Fruit fly (Drosophila melanogaster): Measurements from ENCODE around the gene ect.

DNA sequence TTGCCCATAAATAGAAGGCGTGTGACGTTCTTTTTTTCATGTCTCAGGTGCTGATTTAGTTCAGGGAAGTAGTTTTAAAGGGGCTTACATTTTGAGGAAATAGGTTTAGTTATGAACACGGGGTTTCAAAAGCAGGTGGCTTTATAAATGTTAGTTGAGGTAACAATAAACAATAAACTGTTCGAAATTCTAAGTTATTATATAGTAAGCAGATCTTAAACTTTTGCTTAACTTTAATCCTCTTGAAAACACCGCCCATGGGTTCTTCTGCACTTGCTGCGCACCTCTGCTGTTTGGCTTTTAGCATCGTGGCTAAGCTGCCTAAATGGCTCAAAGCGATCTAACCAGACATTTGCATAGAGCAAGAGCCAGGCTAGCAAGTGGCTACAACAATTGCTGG is 28.9 kb upstream of the ect start:
- TF ChIP-seq NfI (GFP tag; optimal IDR thresholded peaks at IDR 0.05) (no peak), CG6854 (GFP tag; optimal IDR thresholded peaks at IDR 0.05) (no peak), tio (GFP tag; optimal IDR thresholded peaks at IDR 0.05) (no peak), CG15514 (GFP tag; optimal IDR thresholded peaks at IDR 0.05) (no peak), zfh2 (GFP tag; optimal IDR thresholded peaks at IDR 0.05) (no peak), kay (GFP tag; optimal IDR thresholded peaks at IDR 0.05) (no peak), CG4360 (GFP tag; IDR thresholded peaks at IDR 0.05) (no peak), CG4854 (GFP tag; optimal IDR thresholded peaks at IDR 0.05) (no peak), unc-4 (GFP tag; IDR thresholded peaks at IDR 0.05; ENCODE audit: partially characterized antibody) (no peak), CHES-1-like (GFP tag; optimal IDR thresholded peaks at IDR 0.05) (no peak), Jarid2 (GFP tag; optimal IDR thresholded peaks at IDR 0.05) (no peak), Dek (tag; optimal IDR thresholded peaks at IDR 0.05) (no peak)
